Worm (Caenorhabditis elegans): ENCODE results near the gene srab-7.

Gene srab-7

DNA sequence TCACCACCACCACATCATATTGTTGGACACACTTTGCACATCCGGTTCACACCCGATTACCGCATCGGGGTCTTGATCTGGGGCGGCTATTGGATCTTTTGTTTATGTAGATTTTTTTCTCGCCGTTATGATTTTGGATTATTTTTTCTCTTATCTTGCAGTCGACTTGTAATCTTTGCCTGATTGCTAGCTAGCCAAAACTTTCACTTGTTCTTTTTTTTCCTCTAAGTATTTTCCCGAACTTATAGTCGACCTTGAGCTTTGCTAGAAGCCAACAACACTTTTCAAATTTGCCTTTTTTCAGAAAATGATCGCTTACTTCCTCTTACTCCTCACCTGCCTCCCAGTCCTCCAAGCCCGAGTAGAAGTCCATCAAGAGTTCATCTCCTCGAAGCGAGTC lies 33.1 kb upstream of the srab-7 start, which contains the start of gene lag-2:
TSS of gene lag-2 (plus strand) at position 301 of the 400 bp plus-strand sequence.
- TF ChIP-seq R02D3.7 (tag; optimal IDR thresholded peaks at IDR 0.05) = no peak
- no peak for TF ChIP-seq lin-39 (tag; optimal IDR thresholded peaks at IDR 0.05)
- no peak for TF ChIP-seq jun-1 (tag; optimal IDR thresholded peaks at IDR 0.05)
- no peak for TF ChIP-seq ceh-28 (tag; optimal IDR thresholded peaks at IDR 0.05)
- no peak for TF ChIP-seq egl-27 (tag; optimal IDR thresholded peaks at IDR 0.05)
- no peak for TF ChIP-seq eor-1 (tag; optimal IDR thresholded peaks at IDR 0.05)
- TF ChIP-seq nhr-43 (tag; optimal IDR thresholded peaks at IDR 0.05; ENCODE audit: poor library complexity, severe bottlenecking) = no peak
- TF ChIP-seq ceh-9 (tag; optimal IDR thresholded peaks at IDR 0.05) = no peak
- no peak for TF ChIP-seq nhr-11 (tag; optimal IDR thresholded peaks at IDR 0.05)
- no peak for TF ChIP-seq unc-62 (GFP tag; optimal IDR thresholded peaks at IDR 0.05)
- no peak for TF ChIP-seq aly-2 (tag; optimal IDR thresholded peaks at IDR 0.05)
- TF ChIP-seq nhr-77 (tag; optimal IDR thresholded peaks at IDR 0.05) = no peak
- TF ChIP-seq hmg-11 (tag; optimal IDR thresholded peaks at IDR 0.05) = no peak
- no peak for TF ChIP-seq nfya-1 (tag; optimal IDR thresholded peaks at IDR 0.05; ENCODE audit: insufficient read depth)
- no peak for TF ChIP-seq elt-1 (tag; optimal IDR thresholded peaks at IDR 0.05)
- no peak for TF ChIP-seq daf-12 (tag; optimal IDR thresholded peaks at IDR 0.05)

DNA sequence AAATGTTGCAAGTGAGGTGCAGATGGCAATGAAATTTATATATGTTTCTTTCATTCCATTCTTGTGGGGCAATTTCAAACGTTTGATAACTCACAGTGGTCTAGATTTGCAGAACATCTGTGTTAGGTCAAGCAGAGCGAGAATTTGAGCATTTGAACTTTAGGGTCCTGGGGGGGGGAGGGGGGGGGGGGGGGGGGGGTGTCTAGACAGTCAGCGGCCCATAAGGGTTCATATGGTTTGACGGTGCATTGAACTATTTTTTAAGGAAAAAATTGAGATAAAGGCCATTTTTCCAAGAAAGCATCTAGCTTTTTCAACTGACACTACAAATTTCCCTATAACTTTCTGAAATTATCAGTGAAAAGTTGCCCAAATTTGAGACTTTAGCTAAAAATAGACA lies 30.9 kb upstream of the srab-7 start:
- TF ChIP-seq eor-1 (tag; optimal IDR thresholded peaks at IDR 0.05) (no peak), sea-2 (GFP tag; optimal IDR thresholded peaks at IDR 0.05) (no peak), ceh-28 (tag; optimal IDR thresholded peaks at IDR 0.05) (no peak), fos-1 (tag; optimal IDR thresholded peaks at IDR 0.05) (no peak), tbx-2 (tag; optimal IDR thresholded peaks at IDR 0.05) (no peak), egl-5 (tag; optimal IDR thresholded peaks at IDR 0.05) (no peak), pqm-1 (tag; optimal IDR thresholded peaks at IDR 0.05) (no peak), ceh-82 (tag; optimal IDR thresholded peaks at IDR 0.05) (no peak), aly-2 (tag; optimal IDR thresholded peaks at IDR 0.05) (no peak), lin-15B (tag; optimal IDR thresholded peaks at IDR 0.05) (no peak), nhr-77 (tag; optimal IDR thresholded peaks at IDR 0.05) (no peak), lsy-12 (tag; optimal IDR thresholded peaks at IDR 0.05) (no peak), hmg-11 (tag; optimal IDR thresholded peaks at IDR 0.05) (no peak), snpc-4 (tag; optimal IDR thresholded peaks at IDR 0.05) (no peak), fkh-10 (GFP tag; optimal IDR thresholded peaks at IDR 0.05) (no peak), ceh-9 (tag; optimal IDR thresholded peaks at IDR 0.05) (no peak), nhr-237 (tag; optimal IDR thresholded peaks at IDR 0.05) (no peak), daf-12 (tag; optimal IDR thresholded peaks at IDR 0.05) (no peak), elt-1 (tag; optimal IDR thresholded peaks at IDR 0.05) (no peak), nhr-25 (tag; optimal IDR thresholded peaks at IDR 0.05) (no peak)

DNA sequence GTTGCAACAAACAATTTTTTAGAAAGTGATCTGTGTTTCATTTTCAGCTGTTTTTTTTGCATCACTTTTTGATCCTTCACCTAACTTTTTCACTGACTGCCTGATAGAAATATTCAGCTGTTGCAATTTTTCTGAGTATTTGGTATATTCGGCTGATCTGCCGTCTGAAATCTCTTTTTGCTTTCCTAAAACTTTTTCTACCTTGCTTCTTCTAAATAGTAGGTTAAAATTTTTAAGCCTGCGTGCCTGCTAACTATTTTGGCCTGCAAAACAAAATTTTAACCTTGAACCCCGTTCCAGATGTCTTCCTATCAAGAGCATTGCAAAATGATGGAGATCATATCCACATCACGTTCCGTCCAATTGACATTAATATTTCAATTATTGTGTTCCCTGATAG lies 21.2 kb upstream of the srab-7 start, which contains the start of gene srab-8:
TSS of gene srab-8 (plus strand) at position 301 of the 400 bp plus-strand sequence.
- TF ChIP-seq nhr-77 (tag; optimal IDR thresholded peaks at IDR 0.05) (no peak), nfya-1 (tag; optimal IDR thresholded peaks at IDR 0.05; ENCODE audit: insufficient read depth) (no peak), nhr-28 (tag; optimal IDR thresholded peaks at IDR 0.05) (no peak), nhr-43 (tag; optimal IDR thresholded peaks at IDR 0.05; ENCODE audit: poor library complexity, severe bottlenecking) (no peak), elt-1 (tag; optimal IDR thresholded peaks at IDR 0.05) (no peak), lin-15B (tag; optimal IDR thresholded peaks at IDR 0.05) (no peak), daf-12 (tag; optimal IDR thresholded peaks at IDR 0.05) (no peak), elt-3 (tag; optimal IDR thresholded peaks at IDR 0.05) (no peak), nhr-23 (tag; optimal IDR thresholded peaks at IDR 0.05) (no peak), zag-1 (tag; optimal IDR thresholded peaks at IDR 0.05) (no peak), ama-1 (optimal IDR thresholded peaks at IDR 0.05) (no peak), lin-39 (tag; optimal IDR thresholded peaks at IDR 0.05) (no peak), ztf-11 (tag; optimal IDR thresholded peaks at IDR 0.05) (no peak), mml-1 (tag; optimal IDR thresholded peaks at IDR 0.05) (no peak), fos-1 (tag; optimal IDR thresholded peaks at IDR 0.05) (no peak), elt-2 (tag; optimal IDR thresholded peaks at IDR 0.05) (no peak), ceh-28 (tag; optimal IDR thresholded peaks at IDR 0.05) (no peak)

DNA sequence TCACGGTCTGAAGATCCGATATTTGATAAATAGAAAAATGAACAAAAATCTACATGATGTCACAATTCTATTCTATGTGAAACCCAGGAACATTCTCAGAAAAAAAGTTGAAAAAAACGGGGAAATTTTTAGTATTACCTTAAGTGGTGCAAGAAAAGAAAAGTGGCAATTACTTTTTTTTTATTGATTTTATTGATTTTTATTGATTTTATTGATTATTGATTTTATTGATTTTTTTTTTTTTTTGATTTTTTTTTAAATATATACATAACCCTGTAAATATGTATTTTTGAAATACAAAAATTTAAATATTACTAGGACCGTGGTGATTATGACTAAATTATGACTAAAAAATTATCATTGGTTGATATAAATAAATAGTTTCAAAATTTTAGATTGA lies 16.7 kb upstream of the srab-7 start:
- TF ChIP-seq eor-1 (tag; optimal IDR thresholded peaks at IDR 0.05) (no peak), ceh-28 (tag; optimal IDR thresholded peaks at IDR 0.05) (peak; percentile 89)
